Worm (Caenorhabditis elegans) whole organism, L1 larva: ENCODE data around the gene C02G6.3.

ENCODE experiments used
- ama-1 ChIP-seq: fragments of 150-350 bp; optimal IDR thresholded peaks from 2 replicates; lab custom pipeline; 2014
- ceh-82 ChIP-seq, 3 experiments: fragments of 150-350 bp in 1 of 3; sonication (generic microtip) in 2 of 3; optimal IDR thresholded peaks; 2 replicates each; lab custom pipeline; 2014 to 2017; ENCODE audit warnings: missing biosample characterization in 3 of 3, missing genetic modification characterization in 3 of 3
- egl-27 ChIP-seq, 2 experiments: fragments of 150-350 bp in 1 of 2; sonication (generic microtip); optimal IDR thresholded peaks; 3 replicates each; lab custom pipeline; 2017 to 2018; ENCODE audit warnings: missing biosample characterization in 2 of 2, missing genetic modification characterization in 2 of 2, missing genetic modification reagents in 2 of 2
- elt-2 ChIP-seq: sonication (generic microtip); optimal IDR thresholded peaks from 2 replicates; lab custom pipeline; 2016; ENCODE audit warnings: missing genetic modification characterization, mild to moderate bottlenecking, inconsistent platforms, missing compliant biosample characterization, missing genetic modification reagents
- elt-3 ChIP-seq, 6 experiments: fragments of 150-350 bp in 1 of 6; sonication (generic microtip); optimal IDR thresholded peaks; 2 replicates each; lab custom pipeline; 2017 to 2018; ENCODE audit warnings: missing biosample characterization in 6 of 6, missing genetic modification characterization in 6 of 6, inconsistent platforms in 1 of 6
- isw-1 ChIP-seq: fragments of 200-800 bp; sonication (Bioruptor generic); IDR thresholded peaks from 2 replicates; pipeline ENCODE4 v1.3.6; 2022; ENCODE audit warnings: missing genetic modification characterization, missing compliant biosample characterization
- lsy-2 ChIP-seq, 2 experiments: fragments of 150-350 bp; optimal IDR thresholded peaks; 2 replicates each; lab custom pipeline; 2014; ENCODE audit warnings: missing biosample characterization in 2 of 2, missing genetic modification characterization in 2 of 2
- nhr-12 ChIP-seq: sonication (generic microtip); optimal IDR thresholded peaks from 2 replicates; lab custom pipeline; 2017; ENCODE audit warnings: missing biosample characterization, missing genetic modification characterization
- nhr-28 ChIP-seq: fragments of 150-350 bp; optimal IDR thresholded peaks from 2 replicates; lab custom pipeline; 2014; ENCODE audit warnings: missing biosample characterization, missing genetic modification characterization
- nhr-76 ChIP-seq: sonication (generic microtip); optimal IDR thresholded peaks from 2 replicates; lab custom pipeline; 2017; ENCODE audit warnings: missing biosample characterization, missing genetic modification characterization
- pag-3 ChIP-seq: sonication (generic microtip); optimal IDR thresholded peaks from 2 replicates; lab custom pipeline; 2017; ENCODE audit warnings: missing genetic modification characterization, mild to moderate bottlenecking, missing compliant biosample characterization, antibody characterized with exemption, borderline replicate concordance; ENCODE audit not compliant: insufficient read depth
- snpc-4 ChIP-seq: fragments of 150-350 bp; optimal IDR thresholded peaks from 2 replicates; lab custom pipeline; 2014; ENCODE audit warnings: missing biosample characterization, missing genetic modification characterization
- vab-15 ChIP-seq: sonication (generic microtip); optimal IDR thresholded peaks from 2 replicates; lab custom pipeline; 2017; ENCODE audit warnings: missing genotype, mild to moderate bottlenecking, missing genetic modification characterization, missing compliant biosample characterization

DNA sequence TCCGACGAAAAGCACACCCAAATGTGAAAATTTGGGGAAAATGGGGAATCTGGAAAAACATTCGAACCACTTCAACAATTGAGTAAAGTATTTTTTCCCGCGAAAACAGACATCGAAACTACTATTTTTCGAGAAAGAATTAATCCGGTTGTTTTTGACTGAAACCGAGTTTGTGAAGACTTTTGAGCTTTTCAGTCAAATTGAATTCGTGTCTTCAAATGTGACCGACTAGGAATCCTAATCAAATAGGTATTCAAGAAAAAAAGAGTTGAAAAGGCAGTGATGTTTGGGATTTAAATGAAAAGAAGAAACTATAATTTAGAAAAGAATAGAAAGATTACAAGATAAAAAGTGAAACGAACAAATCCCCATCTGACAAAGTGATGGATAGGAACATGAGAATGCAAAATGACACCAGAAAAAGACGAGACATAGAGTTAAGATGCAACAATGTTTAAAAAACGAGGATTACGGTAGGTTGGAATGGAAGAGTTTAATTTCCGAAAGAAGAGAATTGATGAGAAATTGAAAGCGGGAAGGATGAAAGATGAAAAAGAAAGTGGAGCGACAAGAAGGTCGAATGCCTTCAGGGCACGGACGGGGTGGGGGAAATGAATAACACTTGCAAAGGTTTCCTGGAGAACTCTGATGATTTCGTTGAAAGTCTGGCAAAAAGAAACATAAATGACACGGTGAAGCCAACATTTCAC, 17.5 kb upstream of the C02G6.3 start, which contains the start of gene F26F12.8:
- TF ChIP-seq ama-1 (no peak), nhr-76 (no peak), ceh-82 (tag; optimal IDR thresholded peaks at IDR 0.05; lab: Kevin White, UChicago) (no peak), isw-1 (GFP tag; lab: Robert Waterston, UW) (no peak), nhr-28 (tag; lab: Kevin White, UChicago) (no peak), vab-15 (no peak), elt-2 (tag; lab: Kevin White, UChicago) (no peak), nhr-12 (no peak), lsy-2 (tag; optimal IDR thresholded peaks at IDR 0.05; lab: Kevin White, UChicago) (no peak), snpc-4 (tag; lab: Kevin White, UChicago) (no peak), egl-27 (tag; optimal IDR thresholded peaks at IDR 0.05; lab: Kevin White, UChicago) (no peak), pag-3 (tag; lab: Kevin White, UChicago) (no peak), elt-3 (tag; optimal IDR thresholded peaks at IDR 0.05; lab: Kevin White, UChicago) (no peak)
